Worm (Caenorhabditis elegans) whole organism, L2 larva: ENCODE data around the gene ttr-16.

Experiments used
- C34F6.9 ChIP-seq: fragments of 150-350 bp; optimal IDR thresholded peaks from 2 replicates; lab custom pipeline; 2014; ENCODE audit warnings: missing biosample characterization, missing genetic modification characterization
- F13H6.1 ChIP-seq: sonication (generic microtip); optimal IDR thresholded peaks from 2 replicates; lab custom pipeline; 2016; ENCODE audit warnings: missing genetic modification characterization, missing compliant biosample characterization
- R02D3.7 ChIP-seq: fragments of 150-350 bp; optimal IDR thresholded peaks from 2 replicates; lab custom pipeline; 2014; ENCODE audit warnings: missing biosample characterization, missing genetic modification characterization
- Y55F3AM.14 ChIP-seq: fragments of 200-800 bp; sonication (Bioruptor generic); optimal IDR thresholded peaks from 2 replicates; lab custom pipeline; 2018; ENCODE audit warnings: mild to moderate bottlenecking, missing genetic modification characterization, missing compliant biosample characterization
- alr-1 ChIP-seq: fragments of 150-350 bp; optimal IDR thresholded peaks from 2 replicates; lab custom pipeline; 2014; ENCODE audit warnings: missing biosample characterization, missing genetic modification characterization
- blmp-1 ChIP-seq: sonication (generic microtip); optimal IDR thresholded peaks from 2 replicates; lab custom pipeline; 2017; ENCODE audit warnings: missing genetic modification characterization, mild to moderate bottlenecking, missing compliant biosample characterization, antibody characterized with exemption, moderate library complexity; ENCODE audit not compliant: insufficient read depth
- ceh-82 ChIP-seq: fragments of 150-350 bp; optimal IDR thresholded peaks from 2 replicates; lab custom pipeline; 2014; ENCODE audit warnings: missing biosample characterization, missing genetic modification characterization
- crh-2 ChIP-seq: sonication (generic microtip); optimal IDR thresholded peaks from 2 replicates; lab custom pipeline; 2017; ENCODE audit warnings: missing biosample characterization, missing genetic modification characterization
- egl-27 ChIP-seq: sonication (generic microtip); optimal IDR thresholded peaks from 3 replicates; lab custom pipeline; 2017; ENCODE audit warnings: missing biosample characterization, missing genetic modification reagents, missing genetic modification characterization
- elt-1 ChIP-seq: fragments of 150-350 bp; optimal IDR thresholded peaks from 2 replicates; lab custom pipeline; 2014; ENCODE audit warnings: missing biosample characterization, missing genetic modification characterization
- elt-3 ChIP-seq: sonication (generic microtip); optimal IDR thresholded peaks from 2 replicates; lab custom pipeline; 2017; ENCODE audit warnings: missing biosample characterization, missing genetic modification characterization
- fos-1 ChIP-seq: fragments of 150-350 bp; optimal IDR thresholded peaks from 2 replicates; lab custom pipeline; 2014; ENCODE audit warnings: missing biosample characterization, missing genetic modification characterization
- gmeb-1 ChIP-seq: fragments of 150-350 bp; optimal IDR thresholded peaks from 2 replicates; lab custom pipeline; 2014; ENCODE audit warnings: missing biosample characterization, missing genetic modification characterization
- lin-11 ChIP-seq: fragments of 150-350 bp; sonication (generic microtip); optimal IDR thresholded peaks from 2 replicates; lab custom pipeline; 2014; ENCODE audit warnings: missing biosample characterization, missing genetic modification characterization, inconsistent platforms, mixed read lengths
- lin-13 ChIP-seq: fragments of 150-350 bp; optimal IDR thresholded peaks from 2 replicates; lab custom pipeline; 2014; ENCODE audit warnings: missing biosample characterization, missing genetic modification reagents, missing genetic modification characterization
- lin-39 ChIP-seq: fragments of 150-350 bp; optimal IDR thresholded peaks from 2 replicates; lab custom pipeline; 2014; ENCODE audit warnings: missing biosample characterization, missing genetic modification reagents, missing genetic modification characterization
- lsy-2 ChIP-seq, 2 experiments: fragments of 150-350 bp in 1 of 2; sonication (generic microtip) in 1 of 2; optimal IDR thresholded peaks; 2 replicates each; lab custom pipeline; 2014 to 2017; ENCODE audit warnings: missing biosample characterization in 2 of 2, missing genetic modification characterization in 2 of 2
- mab-5 ChIP-seq: fragments of 150-350 bp; optimal IDR thresholded peaks from 2 replicates; lab custom pipeline; 2014; ENCODE audit warnings: missing biosample characterization, missing genetic modification characterization
- mbf-1 ChIP-seq: sonication (generic microtip); optimal IDR thresholded peaks from 2 replicates; lab custom pipeline; 2017; ENCODE audit warnings: missing biosample characterization, missing genetic modification characterization
- mdl-1 ChIP-seq, 2 experiments: fragments of 150-350 bp in 1 of 2; sonication (generic microtip) in 1 of 2; optimal IDR thresholded peaks; 2 replicates each; lab custom pipeline; 2017; ENCODE audit warnings: missing biosample characterization in 2 of 2, missing genetic modification characterization in 2 of 2
- nhr-10 ChIP-seq: sonication (generic microtip); optimal IDR thresholded peaks from 2 replicates; lab custom pipeline; 2017; ENCODE audit warnings: missing biosample characterization, missing genetic modification characterization
- nhr-11 ChIP-seq: fragments of 150-350 bp; optimal IDR thresholded peaks from 2 replicates; lab custom pipeline; 2014; ENCODE audit warnings: missing biosample characterization, missing genetic modification characterization
- nhr-12 ChIP-seq: fragments of 150-350 bp; optimal IDR thresholded peaks from 2 replicates; lab custom pipeline; 2014; ENCODE audit warnings: missing biosample characterization, missing genetic modification characterization
- nhr-129 ChIP-seq: fragments of 150-350 bp; optimal IDR thresholded peaks from 2 replicates; lab custom pipeline; 2014; ENCODE audit warnings: missing biosample characterization, missing genetic modification characterization
- nhr-21 ChIP-seq: fragments of 150-350 bp; optimal IDR thresholded peaks from 2 replicates; lab custom pipeline; 2014; ENCODE audit warnings: missing biosample characterization, missing genetic modification characterization
- nhr-23 ChIP-seq: fragments of 150-350 bp; optimal IDR thresholded peaks from 2 replicates; lab custom pipeline; 2014; ENCODE audit warnings: missing biosample characterization, missing genetic modification reagents, missing genetic modification characterization
- nhr-237 ChIP-seq: fragments of 150-350 bp; optimal IDR thresholded peaks from 2 replicates; lab custom pipeline; 2014; ENCODE audit warnings: missing biosample characterization, missing genetic modification characterization
- nhr-25 ChIP-seq: fragments of 150-350 bp; sonication (generic microtip); optimal IDR thresholded peaks from 3 replicates; lab custom pipeline; 2014; ENCODE audit warnings: missing biosample characterization, missing genetic modification characterization
- nhr-77 ChIP-seq: fragments of 150-350 bp; optimal IDR thresholded peaks from 2 replicates; lab custom pipeline; 2014; ENCODE audit warnings: missing biosample characterization, missing genetic modification characterization
- peb-1 ChIP-seq: fragments of 150-350 bp; optimal IDR thresholded peaks from 2 replicates; lab custom pipeline; 2014; ENCODE audit warnings: missing biosample characterization, missing genetic modification characterization
- sem-4 ChIP-seq: fragments of 150-350 bp; optimal IDR thresholded peaks from 2 replicates; lab custom pipeline; 2014; ENCODE audit warnings: missing biosample characterization, missing genetic modification reagents, missing genetic modification characterization
- skn-1 ChIP-seq: sonication (generic microtip); optimal IDR thresholded peaks from 2 replicates; lab custom pipeline; 2017; ENCODE audit warnings: missing biosample characterization, missing genetic modification characterization
- sma-3 ChIP-seq: sonication (generic microtip); optimal IDR thresholded peaks from 2 replicates; lab custom pipeline; 2016; ENCODE audit warnings: missing genetic modification reagents, missing genetic modification characterization, missing compliant biosample characterization
- snpc-4 ChIP-seq: fragments of 150-350 bp; optimal IDR thresholded peaks from 2 replicates; lab custom pipeline; 2014; ENCODE audit warnings: missing biosample characterization, missing genetic modification characterization
- unc-39 ChIP-seq: fragments of 150-350 bp; optimal IDR thresholded peaks from 2 replicates; lab custom pipeline; 2014; ENCODE audit warnings: missing biosample characterization, missing genetic modification characterization
- unc-55 ChIP-seq: fragments of 150-350 bp; sonication (generic microtip); optimal IDR thresholded peaks from 3 replicates; lab custom pipeline; 2014; ENCODE audit warnings: missing biosample characterization, missing genetic modification reagents, missing genetic modification characterization
- zag-1 ChIP-seq: fragments of 150-350 bp; optimal IDR thresholded peaks from 2 replicates; lab custom pipeline; 2014; ENCODE audit warnings: missing biosample characterization, missing genetic modification characterization
- ztf-1 ChIP-seq: fragments of 200-800 bp; sonication (Bioruptor generic); conservative IDR thresholded peaks from 2 replicates; pipeline ENCODE4 v1.3.6; 2022; ENCODE audit warnings: missing genetic modification characterization, missing compliant biosample characterization
- ztf-11 ChIP-seq: sonication (generic microtip); optimal IDR thresholded peaks from 2 replicates; lab custom pipeline; 2017; ENCODE audit warnings: missing biosample characterization, missing genetic modification characterization

Gene ttr-16

DNA sequence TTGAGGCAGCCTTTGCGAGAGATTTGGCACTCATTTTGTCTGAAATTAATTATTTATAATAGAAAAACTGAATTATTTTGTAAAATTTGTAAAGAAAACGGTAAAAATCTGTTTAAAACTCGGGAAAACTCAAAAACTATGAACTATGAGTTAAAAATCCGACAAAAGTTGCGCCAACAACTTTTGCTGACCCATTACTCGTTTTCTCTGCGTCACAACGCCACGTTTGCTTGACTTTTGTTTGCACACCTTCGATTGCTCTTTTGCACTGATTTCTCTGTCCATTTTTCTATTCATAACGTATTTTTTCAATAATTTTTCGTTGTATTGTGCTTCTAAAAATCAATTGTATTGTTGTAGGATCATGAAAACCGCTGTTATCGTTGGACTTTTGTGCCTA is 27.7 kb downstream of the ttr-16 start, which contains the start of gene fkb-1 (continued):
- TF ChIP-seq nhr-77 (no peak), Y55F3AM.14 (GFP tag; lab: Kevin White, UChicago) (no peak), unc-39 (no peak), nhr-129 (peak; percentile 72), elt-3 (tag; lab: Kevin White, UChicago) (no peak)

DNA sequence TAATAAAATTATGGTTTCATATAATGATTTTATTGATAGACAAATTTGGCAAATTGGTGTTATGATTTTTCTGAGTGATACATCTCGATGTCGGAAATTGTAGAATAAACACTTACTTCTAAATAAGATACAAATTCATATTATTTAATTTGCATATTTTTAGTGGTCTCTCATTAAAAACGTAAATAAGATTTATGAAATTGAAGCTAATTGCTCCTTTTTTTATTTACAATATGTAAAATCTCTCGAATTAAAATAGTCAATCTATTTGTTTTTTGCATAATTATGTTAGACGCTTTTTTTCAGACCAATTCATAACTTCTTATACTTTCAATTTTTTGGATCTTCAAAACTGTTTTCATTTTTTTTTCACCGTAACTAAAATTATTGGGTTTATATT is 31.6 kb downstream of the ttr-16 start, which contains the start of gene hrg-6:
TSS of gene hrg-6 (plus strand) at position 301 of the 400 bp plus-strand sequence.
- TF ChIP-seq sma-3 = no peak
- TF ChIP-seq nhr-237 (tag; lab: Kevin White, UChicago) = no peak
- no peak for TF ChIP-seq C34F6.9 (tag; lab: Kevin White, UChicago)
- TF ChIP-seq skn-1 (tag; lab: Kevin White, UChicago) = no peak
- no peak for TF ChIP-seq nhr-77
- TF ChIP-seq nhr-10 (tag; lab: Kevin White, UChicago) = no peak
- no peak for TF ChIP-seq lin-13 (GFP tag; lab: Kevin White, UChicago)
- TF ChIP-seq elt-1 (tag; lab: Kevin White, UChicago) = no peak
- TF ChIP-seq egl-27 (tag; lab: Kevin White, UChicago) = no peak
- no peak for TF ChIP-seq elt-3 (tag; lab: Kevin White, UChicago)
- no peak for TF ChIP-seq zag-1 (tag; lab: Kevin White, UChicago)
- no peak for TF ChIP-seq blmp-1
- TF ChIP-seq nhr-25 = no peak
- no peak for TF ChIP-seq nhr-129
- TF ChIP-seq nhr-21 (tag; lab: Kevin White, UChicago) = no peak
- TF ChIP-seq unc-39 = no peak

DNA sequence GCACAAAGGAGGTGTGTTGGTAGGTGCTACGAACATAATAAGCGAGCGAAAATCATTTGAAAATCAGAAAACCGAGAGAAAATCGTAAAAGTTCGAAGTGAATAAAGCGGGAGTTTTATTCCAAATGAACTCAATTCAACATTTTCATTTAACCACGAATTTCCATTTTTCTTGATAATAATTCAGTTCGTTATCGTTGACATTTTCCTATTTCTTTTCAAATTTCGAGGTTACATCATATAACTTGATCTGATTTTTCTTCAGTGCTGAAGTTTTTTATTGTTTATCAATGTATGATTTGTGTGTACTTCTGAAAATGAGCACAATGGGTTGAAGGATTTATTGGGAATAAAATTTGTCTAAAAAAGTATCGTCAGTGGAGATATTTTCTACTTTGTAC is 32.3 kb downstream of the ttr-16 start:
- TF ChIP-seq blmp-1 (no peak), nhr-12 (no peak), nhr-25 (no peak), mdl-1 (tag; optimal IDR thresholded peaks at IDR 0.05; lab: Kevin White, UChicago) (no peak), ztf-11 (tag; lab: Kevin White, UChicago) (no peak), nhr-129 (peak; percentile 57), F13H6.1 (tag; lab: Kevin White, UChicago) (no peak), lsy-2 (tag; optimal IDR thresholded peaks at IDR 0.05; lab: Kevin White, UChicago) (no peak), C34F6.9 (tag; lab: Kevin White, UChicago) (no peak), gmeb-1 (tag; lab: Kevin White, UChicago) (peak; percentile 20), nhr-77 (no peak), nhr-23 (no peak), fos-1 (peak; percentile 83), mbf-1 (tag; lab: Kevin White, UChicago) (no peak), R02D3.7 (no peak), lin-13 (GFP tag; lab: Kevin White, UChicago) (no peak), nhr-10 (tag; lab: Kevin White, UChicago) (no peak), skn-1 (tag; lab: Kevin White, UChicago) (no peak), Y55F3AM.14 (GFP tag; lab: Kevin White, UChicago) (no peak), elt-1 (tag; lab: Kevin White, UChicago) (no peak), peb-1 (tag; lab: Kevin White, UChicago) (no peak), nhr-237 (tag; lab: Kevin White, UChicago) (no peak), unc-55 (no peak), egl-27 (tag; lab: Kevin White, UChicago) (no peak), nhr-11 (tag; lab: Kevin White, UChicago) (no peak), mab-5 (tag; lab: Kevin White, UChicago) (no peak), lin-39 (tag; lab: Kevin White, UChicago) (no peak), snpc-4 (no peak), lin-11 (tag; lab: Kevin White, UChicago) (no peak), crh-2 (peak; percentile 50), sem-4 (tag; lab: Kevin White, UChicago) (no peak), ztf-1 (GFP tag; lab: Robert Waterston, UW) (no peak)
- TF ChIP-seq, all 48 proteins: peak for 4

DNA sequence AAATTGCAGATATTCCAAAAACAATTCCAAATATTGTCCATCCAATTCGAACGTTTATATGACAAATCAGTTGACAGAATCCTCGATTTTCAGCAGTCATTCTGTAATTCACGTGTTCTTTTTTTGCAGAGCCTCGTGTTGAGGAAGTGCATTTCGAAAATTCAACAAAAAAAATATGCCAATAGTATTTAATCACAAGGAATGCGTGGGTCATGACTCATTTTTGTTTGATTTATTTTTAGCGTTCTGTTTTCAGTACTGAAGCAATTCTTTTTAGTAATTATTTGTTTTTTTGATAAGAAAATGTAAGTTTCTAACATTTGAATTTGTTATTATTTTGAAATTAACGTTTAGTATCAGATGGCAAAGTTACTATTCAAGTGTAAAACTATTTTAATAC is 33.0 kb downstream of the ttr-16 start, which contains the start of gene hrg-4:
TSS of gene hrg-4 (minus strand) at position 101 of the 400 bp plus-strand sequence.
- no peak for TF ChIP-seq F13H6.1 (tag; lab: Kevin White, UChicago)
- no peak for TF ChIP-seq elt-3 (tag; lab: Kevin White, UChicago)
- no peak for TF ChIP-seq peb-1 (tag; lab: Kevin White, UChicago)
- TF ChIP-seq alr-1 = no peak
- no peak for TF ChIP-seq unc-39
- TF ChIP-seq crh-2 = no peak
- no peak for TF ChIP-seq mdl-1 (tag; optimal IDR thresholded peaks at IDR 0.05; lab: Kevin White, UChicago)
- TF ChIP-seq ceh-82 = no peak
- no peak for TF ChIP-seq nhr-129
- no peak for TF ChIP-seq nhr-23
- TF ChIP-seq ztf-11 (tag; lab: Kevin White, UChicago) = no peak
- TF ChIP-seq lsy-2 (tag; optimal IDR thresholded peaks at IDR 0.05; lab: Kevin White, UChicago) = no peak
- TF ChIP-seq skn-1 (tag; lab: Kevin White, UChicago) = no peak
- no peak for TF ChIP-seq unc-55
